Worm (Caenorhabditis elegans) whole organism, L3 larva: ENCODE results near the gene T21H3.5.

Experiments
- R02D3.7 ChIP-seq: fragments of 150-350 bp; optimal IDR thresholded peaks from 2 replicates; lab custom pipeline; 2014; ENCODE audit warnings: missing biosample characterization, missing genetic modification characterization
- ZK546.5 ChIP-seq: sonication (generic microtip); optimal IDR thresholded peaks from 2 replicates; lab custom pipeline; 2017; ENCODE audit warnings: missing biosample characterization, missing genetic modification characterization
- aly-2 ChIP-seq: fragments of 150-350 bp; optimal IDR thresholded peaks from 2 replicates; lab custom pipeline; 2014; ENCODE audit warnings: missing biosample characterization, missing genetic modification characterization
- ama-1 ChIP-seq: fragments of 150-350 bp; optimal IDR thresholded peaks from 2 replicates; lab custom pipeline; 2018
- ceh-16 ChIP-seq: sonication (generic microtip); optimal IDR thresholded peaks from 2 replicates; lab custom pipeline; 2017; ENCODE audit warnings: missing biosample characterization, missing genetic modification characterization
- ceh-82 ChIP-seq: fragments of 150-350 bp; optimal IDR thresholded peaks from 2 replicates; lab custom pipeline; 2014; ENCODE audit warnings: missing biosample characterization, missing genetic modification characterization
- daf-12 ChIP-seq: fragments of 150-350 bp; optimal IDR thresholded peaks from 2 replicates; lab custom pipeline; 2014; ENCODE audit warnings: missing biosample characterization, missing genetic modification reagents, missing genetic modification characterization
- egl-5 ChIP-seq: fragments of 150-350 bp; optimal IDR thresholded peaks from 2 replicates; lab custom pipeline; 2017; ENCODE audit warnings: missing biosample characterization, missing genetic modification reagents, missing genetic modification characterization, inconsistent platforms
- elt-1 ChIP-seq: fragments of 150-350 bp; optimal IDR thresholded peaks from 2 replicates; lab custom pipeline; 2014; ENCODE audit warnings: missing biosample characterization, missing genetic modification characterization
- elt-2 ChIP-seq: sonication (generic microtip); optimal IDR thresholded peaks from 2 replicates; lab custom pipeline; 2016; ENCODE audit warnings: missing genetic modification reagents, mild to moderate bottlenecking, missing genetic modification characterization, missing compliant biosample characterization
- elt-3 ChIP-seq, 3 experiments: fragments of 150-350 bp in 1 of 3; sonication (generic microtip) in 2 of 3; optimal IDR thresholded peaks; 2 replicates in 2 of 3; 4 replicates in 1 of 3; lab custom pipeline; 2014 to 2017; ENCODE audit warnings: missing biosample characterization in 3 of 3, missing genetic modification characterization in 3 of 3
- eor-1 ChIP-seq, 2 experiments: fragments of 150-350 bp; optimal IDR thresholded peaks; 2 replicates each; lab custom pipeline; 2014 to 2018; ENCODE audit warnings: missing biosample characterization in 2 of 2, missing genetic modification characterization in 2 of 2
- fkh-10 ChIP-seq: sonication (generic microtip); optimal IDR thresholded peaks from 2 replicates; lab custom pipeline; 2017; ENCODE audit warnings: missing biosample characterization, missing genetic modification reagents, missing genetic modification characterization
- fkh-2 ChIP-seq: fragments of 150-350 bp; optimal IDR thresholded peaks from 2 replicates; lab custom pipeline; 2014; ENCODE audit warnings: missing biosample characterization, missing genetic modification reagents, missing genetic modification characterization
- fos-1 ChIP-seq: fragments of 150-350 bp; optimal IDR thresholded peaks from 2 replicates; lab custom pipeline; 2014; ENCODE audit warnings: missing biosample characterization, missing genetic modification characterization
- hmg-11 ChIP-seq: sonication (generic microtip); optimal IDR thresholded peaks from 2 replicates; lab custom pipeline; 2016; ENCODE audit warnings: missing genetic modification characterization, missing compliant biosample characterization
- lin-15B ChIP-seq: fragments of 150-350 bp; optimal IDR thresholded peaks from 2 replicates; lab custom pipeline; 2014; ENCODE audit warnings: missing biosample characterization, missing genetic modification characterization
- lin-39 ChIP-seq: fragments of 150-350 bp; optimal IDR thresholded peaks from 2 replicates; lab custom pipeline; 2018; ENCODE audit warnings: missing biosample characterization, missing genetic modification reagents, missing genetic modification characterization
- lsy-12 ChIP-seq: sonication (generic microtip); optimal IDR thresholded peaks from 2 replicates; lab custom pipeline; 2016; ENCODE audit warnings: mild to moderate bottlenecking, missing genetic modification characterization, missing compliant biosample characterization
- mdl-1 ChIP-seq: fragments of 150-350 bp; optimal IDR thresholded peaks from 2 replicates; lab custom pipeline; 2014; ENCODE audit warnings: missing biosample characterization, missing genetic modification characterization
- mml-1 ChIP-seq: fragments of 150-350 bp; sonication (generic microtip); optimal IDR thresholded peaks from 3 replicates; lab custom pipeline; 2014; ENCODE audit warnings: missing biosample characterization, missing genetic modification characterization
- nfya-1 ChIP-seq: sonication (generic microtip); optimal IDR thresholded peaks from 2 replicates; lab custom pipeline; 2017; ENCODE audit warnings: missing genetic modification characterization, mild to moderate bottlenecking, missing compliant biosample characterization, antibody characterized with exemption, moderate library complexity; ENCODE audit not compliant: insufficient read depth
- nhr-11 ChIP-seq: fragments of 150-350 bp; optimal IDR thresholded peaks from 2 replicates; lab custom pipeline; 2014; ENCODE audit warnings: missing biosample characterization, missing genetic modification characterization
- nhr-25 ChIP-seq: sonication (generic microtip); optimal IDR thresholded peaks from 2 replicates; lab custom pipeline; 2017; ENCODE audit warnings: missing biosample characterization, missing genetic modification characterization
- nhr-77 ChIP-seq: fragments of 150-350 bp; optimal IDR thresholded peaks from 2 replicates; lab custom pipeline; 2014; ENCODE audit warnings: missing biosample characterization, missing genetic modification characterization
- pha-4 ChIP-seq: fragments of 150-350 bp; optimal IDR thresholded peaks from 2 replicates; lab custom pipeline; 2014; ENCODE audit warnings: missing biosample characterization, missing genetic modification reagents, missing genetic modification characterization
- skn-1 ChIP-seq: fragments of 150-350 bp; optimal IDR thresholded peaks from 2 replicates; lab custom pipeline; 2014; ENCODE audit warnings: missing biosample characterization, missing genetic modification characterization
- tbx-2 ChIP-seq: sonication (generic microtip); optimal IDR thresholded peaks from 2 replicates; lab custom pipeline; 2016; ENCODE audit warnings: mild to moderate bottlenecking, missing genetic modification characterization, missing compliant biosample characterization
- unc-39 ChIP-seq: sonication (generic microtip); optimal IDR thresholded peaks from 4 replicates; lab custom pipeline; 2017; ENCODE audit warnings: missing biosample characterization, missing genetic modification characterization
- zag-1 ChIP-seq: fragments of 150-350 bp; optimal IDR thresholded peaks from 2 replicates; lab custom pipeline; 2014; ENCODE audit warnings: missing biosample characterization, missing genetic modification characterization

T21H3.5 gene

DNA sequence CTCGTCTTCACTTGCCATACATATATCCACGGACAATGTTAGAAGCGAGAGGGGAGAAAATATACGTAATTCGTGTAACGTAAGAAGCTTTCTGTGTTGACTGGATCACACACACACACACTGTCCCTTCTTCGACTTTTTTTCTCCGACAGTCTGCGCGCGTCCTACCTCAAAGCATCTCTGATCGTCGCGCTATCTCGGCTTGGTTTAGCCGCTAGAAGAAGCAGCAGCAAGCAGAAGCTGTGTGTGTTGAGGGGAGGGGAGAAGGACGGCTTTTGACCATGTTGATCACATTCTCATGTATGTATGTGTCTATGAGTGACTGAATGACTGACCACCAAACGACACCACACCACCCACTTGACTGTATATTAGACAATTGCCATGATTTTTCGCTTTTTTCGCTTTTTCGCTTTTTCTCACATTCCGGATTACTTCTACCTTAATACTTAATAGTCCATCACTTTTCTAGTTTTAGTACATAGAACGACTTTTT is at the start of gene T21H3.5:
TSS of gene T21H3.5 (minus strand) at position 98 of the 496 bp plus-strand sequence.
- TF ChIP-seq nhr-25 = peak; percentile 12
- no peak for TF ChIP-seq skn-1 (tag; lab: Kevin White, UChicago)
- no peak for TF ChIP-seq hmg-11
- no peak for TF ChIP-seq mdl-1 (tag; lab: Kevin White, UChicago)

- no peak for TF ChIP-seq lin-15B (tag; lab: Kevin White, UChicago)
- TF ChIP-seq unc-39 (tag; lab: Kevin White, UChicago) = no peak
- TF ChIP-seq daf-12 (tag; lab: Kevin White, UChicago) = no peak
- no peak for TF ChIP-seq pha-4 (tag; lab: Kevin White, UChicago)
- TF ChIP-seq egl-5 (tag; lab: Kevin White, UChicago) = no peak
- TF ChIP-seq elt-3 (tag; optimal IDR thresholded peaks at IDR 0.05; lab: Kevin White, UChicago) = no peak
- no peak for TF ChIP-seq fkh-2
- no peak for TF ChIP-seq hmg-11
- no peak for TF ChIP-seq lin-39 (tag; lab: Kevin White, UChicago)
- TF ChIP-seq skn-1 (tag; lab: Kevin White, UChicago) = no peak
- no peak for TF ChIP-seq ama-1 (lab: Kevin White, UChicago)
- TF ChIP-seq ZK546.5 (tag; lab: Kevin White, UChicago) = no peak
- no peak for TF ChIP-seq ceh-16 (tag; lab: Kevin White, UChicago)
- TF ChIP-seq zag-1 (tag; lab: Kevin White, UChicago) = no peak
- TF ChIP-seq aly-2 (tag; lab: Kevin White, UChicago) = no peak
Observed at ce11 chrV:1207589-1207988, 43.5 kb upstream of the T21H3.5 start, which contains the start of gene Y50D4A.1. Gene Y50D4A.1 (plus strand): TSS chrV:1207889.

DNA sequence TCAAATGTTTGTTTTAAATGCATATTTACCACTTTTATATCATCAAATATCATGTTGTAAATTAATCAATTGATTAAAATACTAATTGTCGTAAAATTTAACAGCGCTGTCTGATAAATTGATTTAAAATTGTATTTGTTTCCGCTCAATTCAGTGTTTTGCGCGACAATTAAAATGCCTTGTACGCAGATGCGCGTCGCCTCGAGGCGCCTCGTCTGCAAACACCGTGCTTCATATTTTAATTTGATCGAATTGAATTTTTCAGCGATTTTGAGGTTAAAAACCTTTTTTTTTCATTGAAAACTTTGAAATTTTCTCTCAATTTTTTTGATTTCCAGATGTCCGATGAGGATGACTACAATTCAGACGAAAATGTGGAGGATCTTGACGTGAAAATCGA is 42.9 kb upstream of the T21H3.5 start, which contains the start of gene Y50D4A.5:
TSS of gene Y50D4A.5 (plus strand) at position 337 of the 400 bp plus-strand sequence.
- TF ChIP-seq nhr-11 (tag; lab: Kevin White, UChicago) (no peak), lin-15B (tag; lab: Kevin White, UChicago) (peak; percentile 6), fkh-10 (no peak), zag-1 (tag; lab: Kevin White, UChicago) (no peak), mml-1 (tag; lab: Kevin White, UChicago) (no peak), elt-3 (tag; optimal IDR thresholded peaks at IDR 0.05; lab: Kevin White, UChicago) (no peak)

DNA sequence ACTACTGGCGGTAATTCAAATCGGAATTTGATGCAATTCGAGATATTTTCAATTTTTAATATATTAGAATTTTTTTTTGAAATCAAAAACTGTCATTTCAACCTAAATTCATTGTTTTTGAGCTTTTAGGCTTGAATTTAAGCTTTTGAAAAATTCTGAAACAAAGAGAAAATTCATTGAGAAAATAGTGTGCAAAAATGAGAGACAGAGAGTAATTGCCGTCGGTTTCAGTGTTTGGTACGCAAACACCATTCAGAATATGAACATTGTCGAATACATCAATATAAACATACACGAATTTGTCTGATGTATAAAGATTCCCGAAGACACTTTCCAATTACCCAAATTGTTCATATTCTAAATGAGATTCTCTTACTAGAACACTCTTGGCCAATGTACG is 37.6 kb upstream of the T21H3.5 start:
- TF ChIP-seq nhr-77 (tag; lab: Kevin White, UChicago) = no peak
- TF ChIP-seq lin-15B (tag; lab: Kevin White, UChicago) = peak; percentile 4

ce11 chrV:1199219-1199889 is 35.3 kb upstream of the T21H3.5 start, which contains the start of gene Y50D4A.6:
Gene Y50D4A.6 (minus strand): TSS chrV:1199269.
- no peak for TF ChIP-seq zag-1 (tag; lab: Kevin White, UChicago)
- no peak for TF ChIP-seq aly-2 (tag; lab: Kevin White, UChicago)
- TF ChIP-seq elt-1 (tag; lab: Kevin White, UChicago) = no peak
- no peak for TF ChIP-seq lsy-12 (tag; lab: Kevin White, UChicago)
- TF ChIP-seq pha-4 (tag; lab: Kevin White, UChicago) = no peak
- TF ChIP-seq fos-1 = no peak
- TF ChIP-seq lin-15B (tag; lab: Kevin White, UChicago) = no peak
- no peak for TF ChIP-seq eor-1 (tag; optimal IDR thresholded peaks at IDR 0.05; lab: Kevin White, UChicago)
- TF ChIP-seq tbx-2 (tag; lab: Kevin White, UChicago) = no peak
- TF ChIP-seq daf-12 (tag; lab: Kevin White, UChicago) = no peak
- TF ChIP-seq ZK546.5 (tag; lab: Kevin White, UChicago) = no peak
- no peak for TF ChIP-seq nhr-11 (tag; lab: Kevin White, UChicago)
- TF ChIP-seq ama-1 (lab: Kevin White, UChicago) = no peak
- no peak for TF ChIP-seq ceh-82

DNA sequence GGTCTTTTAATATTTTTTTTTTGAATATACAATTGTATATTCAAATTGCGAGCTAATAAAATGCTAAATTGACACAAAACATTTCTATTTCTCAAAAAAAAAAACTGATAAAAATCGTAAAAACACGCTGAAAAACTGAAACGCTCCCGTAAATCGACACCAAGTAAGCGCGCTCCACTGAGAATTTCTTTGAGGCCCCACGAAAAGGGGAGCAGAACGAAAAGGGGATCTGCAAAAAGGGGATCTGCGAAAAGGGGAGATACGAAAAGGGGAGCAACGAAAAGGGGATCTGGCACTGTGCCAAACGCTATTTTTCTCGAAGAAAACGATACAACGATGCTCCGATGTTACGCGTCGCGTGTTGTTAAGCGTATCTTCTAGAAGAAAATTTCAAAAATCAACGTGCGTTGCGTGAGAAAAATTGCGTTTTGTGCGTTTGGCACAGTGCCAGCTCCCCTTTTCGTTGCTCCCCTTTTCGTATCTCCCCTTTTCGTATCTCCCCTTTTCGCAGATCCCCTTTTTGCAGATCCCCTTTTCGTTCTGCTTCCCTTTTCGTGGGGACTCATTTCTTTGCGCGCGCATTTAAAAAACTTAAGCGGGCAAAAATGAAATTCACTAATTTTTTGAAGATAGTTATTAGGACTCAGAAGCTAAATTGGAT is 33.1 kb upstream of the T21H3.5 start:
- peak; percentile 29 for TF ChIP-seq lin-15B (tag; lab: Kevin White, UChicago)
- peak; percentile 23 for TF ChIP-seq nfya-1
- TF ChIP-seq R02D3.7 (tag; lab: Kevin White, UChicago) = peak; percentile 87
- TF ChIP-seq lsy-12 (tag; lab: Kevin White, UChicago) = peak; percentile 27
- peak; percentile 10 for TF ChIP-seq elt-2 (tag; lab: Kevin White, UChicago)
